Worm (Caenorhabditis elegans) whole organism, L4 larva: ENCODE results near the gene clc-1.

ENCODE experiments used
- F10B5.3 ChIP-seq: sonication (generic microtip); optimal IDR thresholded peaks from 2 replicates; lab custom pipeline; 2016; ENCODE audit warnings: mild to moderate bottlenecking, missing genetic modification characterization, missing compliant biosample characterization
- F37D6.2 ChIP-seq: sonication (generic microtip); optimal IDR thresholded peaks from 2 replicates; lab custom pipeline; 2016; ENCODE audit warnings: mild to moderate bottlenecking, missing genetic modification characterization, missing compliant biosample characterization
- F49E8.2 ChIP-seq: sonication (generic microtip); optimal IDR thresholded peaks from 2 replicates; lab custom pipeline; 2016; ENCODE audit warnings: missing compliant biosample characterization, mild to moderate bottlenecking, missing genetic modification characterization, borderline replicate concordance
- R02D3.7 ChIP-seq: fragments of 150-350 bp; sonication (generic microtip); optimal IDR thresholded peaks from 3 replicates; lab custom pipeline; 2014; ENCODE audit warnings: missing biosample characterization, missing genetic modification characterization
- T26A8.4 ChIP-seq: fragments of 200-800 bp; sonication (Bioruptor generic); IDR thresholded peaks from 2 replicates; pipeline ENCODE4 v1.3.6; 2022; ENCODE audit warnings: missing genetic modification characterization, missing compliant biosample characterization
- Y5F2A.4 ChIP-seq: fragments of 200-800 bp; sonication (Bioruptor generic); optimal IDR thresholded peaks from 2 replicates; lab custom pipeline; 2018; ENCODE audit warnings: mild to moderate bottlenecking, missing genetic modification characterization, missing compliant biosample characterization
- Y75B8A.6 ChIP-seq: fragments of 200-800 bp; sonication (Bioruptor generic); IDR thresholded peaks from 2 replicates; pipeline ENCODE4 v1.3.6; 2022; ENCODE audit warnings: missing genetic modification reagents, missing genetic modification characterization, missing compliant biosample characterization
- ZK337.2 ChIP-seq: fragments of 200-800 bp; sonication (Bioruptor generic); IDR thresholded peaks from 2 replicates; pipeline ENCODE4 v1.3.6; 2022; ENCODE audit warnings: missing genetic modification reagents, missing genetic modification characterization, missing compliant biosample characterization
- ZK546.5 ChIP-seq, 2 experiments: sonication (generic microtip); optimal IDR thresholded peaks; 2 replicates each; lab custom pipeline; 2017; ENCODE audit warnings: missing biosample characterization in 2 of 2, missing genetic modification characterization in 2 of 2
- aha-1 ChIP-seq: fragments of 150-350 bp; peaks from one replicate; lab custom pipeline; 2014; ENCODE audit warnings: missing biosample characterization, missing genetic modification characterization
- arid-1 ChIP-seq: fragments of 200-800 bp; sonication (Bioruptor generic); conservative IDR thresholded peaks from 2 replicates; pipeline ENCODE4 v1.3.6; 2022; ENCODE audit warnings: missing genetic modification reagents, missing genetic modification characterization, missing compliant biosample characterization
- attf-4 ChIP-seq: sonication (generic microtip); optimal IDR thresholded peaks from 3 replicates; lab custom pipeline; 2017; ENCODE audit warnings: missing biosample characterization, missing genetic modification characterization
- ceh-44 ChIP-seq: fragments of 200-800 bp; sonication (Bioruptor generic); IDR thresholded peaks from 2 replicates; pipeline ENCODE4 v1.3.6; 2022; ENCODE audit warnings: missing genetic modification reagents, missing genetic modification characterization, missing compliant biosample characterization
- ces-1 ChIP-seq: fragments of 150-350 bp; sonication (generic microtip); optimal IDR thresholded peaks from 4 replicates; lab custom pipeline; 2014; ENCODE audit warnings: missing biosample characterization, missing genetic modification reagents, missing genetic modification characterization
- ctbp-1 ChIP-seq: fragments of 200-800 bp; sonication (Bioruptor generic); IDR thresholded peaks from 2 replicates; pipeline ENCODE4 v1.3.6; 2022; ENCODE audit warnings: missing genetic modification reagents, missing genetic modification characterization, missing compliant biosample characterization
- daf-16 ChIP-seq, 3 experiments: sonication (generic microtip); optimal IDR thresholded peaks; 2 replicates each; lab custom pipeline; 2016 to 2017; ENCODE audit warnings: missing genetic modification characterization in 3 of 3, missing genetic modification reagents in 3 of 3, mild to moderate bottlenecking in 2 of 3, missing compliant biosample characterization in 2 of 3, missing biosample characterization in 1 of 3, moderate library complexity in 1 of 3
- dmd-6 ChIP-seq: fragments of 200-800 bp; sonication (Bioruptor generic); IDR thresholded peaks from 2 replicates; pipeline ENCODE4 v1.3.6; 2022; ENCODE audit warnings: missing genetic modification reagents, missing genetic modification characterization, missing compliant biosample characterization
- dve-1 ChIP-seq: sonication (generic microtip); optimal IDR thresholded peaks from 2 replicates; lab custom pipeline; 2017; ENCODE audit warnings: antibody characterized with exemption, mild to moderate bottlenecking, missing genetic modification characterization, missing compliant biosample characterization; ENCODE audit not compliant: insufficient read depth
- egl-27 ChIP-seq: sonication (generic microtip); optimal IDR thresholded peaks from 3 replicates; lab custom pipeline; 2017; ENCODE audit warnings: missing biosample characterization, missing genetic modification reagents, missing genetic modification characterization
- egl-43 ChIP-seq: fragments of 200-800 bp; sonication (Bioruptor generic); IDR thresholded peaks from 2 replicates; pipeline ENCODE4 v1.3.6; 2022; ENCODE audit warnings: missing genetic modification reagents, missing genetic modification characterization, missing compliant biosample characterization
- fkh-10 ChIP-seq: fragments of 150-350 bp; optimal IDR thresholded peaks from 2 replicates; lab custom pipeline; 2014; ENCODE audit warnings: missing biosample characterization, missing genetic modification reagents, missing genetic modification characterization
- hlh-30 ChIP-seq: sonication (generic microtip); optimal IDR thresholded peaks from 2 replicates; lab custom pipeline; 2017; ENCODE audit warnings: antibody characterized with exemption, mild to moderate bottlenecking, missing genetic modification characterization, missing compliant biosample characterization; ENCODE audit not compliant: insufficient read depth
- hmg-1.1 ChIP-seq: fragments of 200-800 bp; sonication (Bioruptor generic); IDR thresholded peaks from 2 replicates; pipeline ENCODE4 v1.3.6; 2022; ENCODE audit warnings: missing genetic modification reagents, missing genetic modification characterization, missing compliant biosample characterization
- jun-1 ChIP-seq: fragments of 150-350 bp; optimal IDR thresholded peaks from 2 replicates; lab custom pipeline; 2014; ENCODE audit warnings: missing biosample characterization, missing genetic modification reagents, missing genetic modification characterization
- lin-13 ChIP-seq: fragments of 150-350 bp; optimal IDR thresholded peaks from 2 replicates; lab custom pipeline; 2014; ENCODE audit warnings: missing biosample characterization, missing genetic modification reagents, missing genetic modification characterization
- lin-15B ChIP-seq: fragments of 150-350 bp; sonication (generic microtip); optimal IDR thresholded peaks from 3 replicates; lab custom pipeline; 2014; ENCODE audit warnings: missing biosample characterization, missing genetic modification characterization
- lin-29 ChIP-seq: fragments of 200-800 bp; sonication (Bioruptor generic); IDR thresholded peaks from 2 replicates; pipeline ENCODE4 v1.3.6; 2022; ENCODE audit warnings: missing genetic modification reagents, missing genetic modification characterization, missing compliant biosample characterization
- lin-38 ChIP-seq: fragments of 200-800 bp; sonication (Bioruptor generic); IDR thresholded peaks from 2 replicates; pipeline ENCODE4 v1.3.6; 2022; ENCODE audit warnings: missing genetic modification reagents, missing genetic modification characterization, missing compliant biosample characterization
- lin-39 ChIP-seq: fragments of 150-350 bp; optimal IDR thresholded peaks from 2 replicates; lab custom pipeline; 2014; ENCODE audit warnings: missing biosample characterization, missing genetic modification reagents, missing genetic modification characterization
- lsy-2 ChIP-seq, 2 experiments: fragments of 150-350 bp in 1 of 2; sonication (generic microtip) in 1 of 2; optimal IDR thresholded peaks; 2 replicates each; lab custom pipeline; 2014 to 2017; ENCODE audit warnings: missing biosample characterization in 2 of 2, missing genetic modification characterization in 2 of 2
- madf-5 ChIP-seq, 2 experiments: fragments of 200-800 bp; sonication (Bioruptor generic); IDR thresholded peaks; 2 replicates each; pipeline ENCODE4 v1.3.6; 2022; ENCODE audit warnings: missing compliant biosample characterization in 2 of 2, missing genetic modification characterization in 2 of 2
- mdl-1 ChIP-seq, 2 experiments: fragments of 150-350 bp in 1 of 2; sonication (generic microtip) in 1 of 2; optimal IDR thresholded peaks; 2 replicates each; lab custom pipeline; 2014 to 2017; ENCODE audit warnings: missing biosample characterization in 2 of 2, missing genetic modification characterization in 2 of 2
- mdt-29 ChIP-seq: fragments of 200-800 bp; sonication (Bioruptor generic); IDR thresholded peaks from 2 replicates; pipeline ENCODE4 v1.3.6; 2022; ENCODE audit warnings: missing genetic modification reagents, missing genetic modification characterization, missing compliant biosample characterization
- mep-1 ChIP-seq: fragments of 150-350 bp; sonication (generic microtip); optimal IDR thresholded peaks from 3 replicates; lab custom pipeline; 2014; ENCODE audit warnings: missing biosample characterization, missing genetic modification characterization
- mxl-3 ChIP-seq: fragments of 200-800 bp; sonication (Bioruptor generic); optimal IDR thresholded peaks from 2 replicates; lab custom pipeline; 2018; ENCODE audit warnings: mild to moderate bottlenecking, missing genetic modification characterization, missing compliant biosample characterization
- nhr-111 ChIP-seq: fragments of 200-800 bp; sonication (Bioruptor generic); optimal IDR thresholded peaks from 2 replicates; lab custom pipeline; 2018; ENCODE audit warnings: mild to moderate bottlenecking, missing genetic modification characterization, missing compliant biosample characterization
- nhr-28 ChIP-seq: fragments of 150-350 bp; optimal IDR thresholded peaks from 2 replicates; lab custom pipeline; 2014; ENCODE audit warnings: missing biosample characterization, missing genetic modification characterization
- nhr-6 ChIP-seq: fragments of 150-350 bp; optimal IDR thresholded peaks from 2 replicates; lab custom pipeline; 2014; ENCODE audit warnings: missing biosample characterization, missing genetic modification characterization
- pha-4 ChIP-seq, 2 experiments: fragments of 150-350 bp in 1 of 2; fragments of 200-800 bp in 1 of 2; sonication (Bioruptor generic) in 1 of 2; IDR thresholded peaks in 1 of 2; optimal IDR thresholded peaks in 1 of 2; 2 replicates each; pipeline versions ENCODE4 v1.3.6 to Lab custom; 2014 to 2022; ENCODE audit warnings: missing genetic modification characterization in 2 of 2, missing genetic modification reagents in 2 of 2, missing biosample characterization in 1 of 2, missing compliant biosample characterization in 1 of 2
- pqm-1 ChIP-seq: sonication (generic microtip); optimal IDR thresholded peaks from 2 replicates; lab custom pipeline; 2017; ENCODE audit warnings: missing biosample characterization, missing genetic modification characterization
- saeg-2 ChIP-seq: fragments of 200-800 bp; sonication (Bioruptor generic); IDR thresholded peaks from 2 replicates; pipeline ENCODE4 v1.3.6; 2022; ENCODE audit warnings: missing genetic modification reagents, missing genetic modification characterization, missing compliant biosample characterization
- set-16 ChIP-seq: fragments of 200-800 bp; sonication (Bioruptor generic); IDR thresholded peaks from 2 replicates; pipeline ENCODE4 v1.3.6; 2022; ENCODE audit warnings: missing genetic modification reagents, missing genetic modification characterization, missing compliant biosample characterization
- snpc-4 ChIP-seq: fragments of 150-350 bp; optimal IDR thresholded peaks from 2 replicates; lab custom pipeline; 2014; ENCODE audit warnings: missing biosample characterization, missing genetic modification characterization
- tra-1 ChIP-seq: fragments of 200-800 bp; sonication (Bioruptor generic); IDR thresholded peaks from 2 replicates; pipeline ENCODE4 v1.3.6; 2022; ENCODE audit warnings: missing genetic modification reagents, missing genetic modification characterization, missing compliant biosample characterization
- unc-130 ChIP-seq: sonication (generic microtip); optimal IDR thresholded peaks from 2 replicates; lab custom pipeline; 2016; ENCODE audit warnings: missing genetic modification reagents, missing genetic modification characterization, missing compliant biosample characterization
- vab-7 ChIP-seq: fragments of 200-800 bp; sonication (Bioruptor generic); IDR thresholded peaks from 2 replicates; pipeline ENCODE4 v1.3.6; 2022; ENCODE audit warnings: missing genetic modification reagents, missing genetic modification characterization, missing compliant biosample characterization
- zag-1 ChIP-seq: fragments of 150-350 bp; optimal IDR thresholded peaks from 2 replicates; lab custom pipeline; 2014; ENCODE audit warnings: missing biosample characterization, missing genetic modification characterization
- zfp-3 ChIP-seq: fragments of 200-800 bp; sonication (Bioruptor generic); conservative IDR thresholded peaks from 2 replicates; pipeline ENCODE4 v1.3.6; 2022; ENCODE audit warnings: missing genetic modification reagents, missing genetic modification characterization, missing compliant biosample characterization
- zip-11 ChIP-seq: fragments of 200-800 bp; sonication (Bioruptor generic); IDR thresholded peaks from 2 replicates; pipeline ENCODE4 v1.3.6; 2022; ENCODE audit warnings: missing genetic modification characterization, missing compliant biosample characterization
- zip-2 ChIP-seq: fragments of 150-350 bp; optimal IDR thresholded peaks from 2 replicates; lab custom pipeline; 2014; ENCODE audit warnings: missing biosample characterization, missing genetic modification characterization
- ztf-11 ChIP-seq: fragments of 150-350 bp; optimal IDR thresholded peaks from 2 replicates; lab custom pipeline; 2014; ENCODE audit warnings: missing biosample characterization, missing genetic modification characterization

clc-1 gene

ce11 chrX:11047183-11047582 lies at the start of gene clc-1 (continued):
- no peak for TF ChIP-seq nhr-111 (GFP tag; lab: Kevin White, UChicago)
- TF ChIP-seq pha-4 (GFP tag; IDR thresholded peaks at IDR 0.05; lab: Robert Waterston, UW), result no peak
- no peak for TF ChIP-seq pha-4 (tag; optimal IDR thresholded peaks at IDR 0.05; lab: Kevin White, UChicago)
- no peak for TF ChIP-seq T26A8.4 (GFP tag; lab: Robert Waterston, UW)
- no peak for TF ChIP-seq ztf-11 (tag; lab: Kevin White, UChicago)
- no peak for TF ChIP-seq F49E8.2 (tag; lab: Kevin White, UChicago)
- TF ChIP-seq lin-13 (GFP tag; lab: Kevin White, UChicago), result no peak
- no peak for TF ChIP-seq jun-1 (tag; lab: Kevin White, UChicago)
- no peak for TF ChIP-seq set-16 (GFP tag; lab: Robert Waterston, UW)
- no peak for TF ChIP-seq unc-130 (GFP tag; lab: Kevin White, UChicago)
- TF ChIP-seq snpc-4 (tag; lab: Kevin White, UChicago), result no peak
- peak; percentile 97 for TF ChIP-seq pqm-1
- no peak for TF ChIP-seq aha-1 (tag; lab: Kevin White, UChicago)
- no peak for TF ChIP-seq ZK337.2 (GFP tag; lab: Robert Waterston, UW)
- TF ChIP-seq mep-1 (tag; lab: Kevin White, UChicago), result peak; percentile 12
- no peak for TF ChIP-seq lin-29 (GFP tag; lab: Robert Waterston, UW)
- TF ChIP-seq zag-1 (tag; lab: Kevin White, UChicago), result no peak
- no peak for TF ChIP-seq attf-4
- TF ChIP-seq zfp-3 (GFP tag; lab: Robert Waterston, UW), result no peak
- TF ChIP-seq egl-27 (tag; lab: Kevin White, UChicago), result no peak
- TF ChIP-seq F10B5.3, result no peak
- no peak for TF ChIP-seq saeg-2 (GFP tag; lab: Robert Waterston, UW)
- TF ChIP-seq Y75B8A.6, result no peak
- TF ChIP-seq nhr-6 (tag; lab: Kevin White, UChicago), result no peak
- TF ChIP-seq ZK546.5 (tag; optimal IDR thresholded peaks at IDR 0.05; lab: Kevin White, UChicago), result no peak
- TF ChIP-seq tra-1 (GFP tag; lab: Robert Waterston, UW), result peak; percentile 73; the same call in 1 of the 2 replicates
- TF ChIP-seq mxl-3 (GFP tag; lab: Kevin White, UChicago), result no peak
- no peak for TF ChIP-seq fkh-10 (GFP tag; lab: Kevin White, UChicago)
- TF ChIP-seq madf-5 (GFP tag; IDR thresholded peaks at IDR 0.05; lab: Robert Waterston, UW), result no peak
- TF ChIP-seq mdl-1 (tag; optimal IDR thresholded peaks at IDR 0.05; lab: Kevin White, UChicago), result no peak
- no peak for TF ChIP-seq vab-7 (GFP tag; lab: Robert Waterston, UW)
- peak; percentile 79 for TF ChIP-seq dve-1
- TF ChIP-seq egl-43, result no peak
- TF ChIP-seq ctbp-1 (GFP tag; lab: Robert Waterston, UW), result no peak
- peak in 1 of 2 experiments; percentile 37 for TF ChIP-seq daf-16 (GFP tag; optimal IDR thresholded peaks at IDR 0.05; lab: Kevin White, UChicago)
- TF ChIP-seq daf-16 (tag; optimal IDR thresholded peaks at IDR 0.05; lab: Kevin White, UChicago), result peak; percentile 87
- no peak for TF ChIP-seq lin-15B (tag; lab: Kevin White, UChicago)
- TF ChIP-seq lsy-2 (tag; optimal IDR thresholded peaks at IDR 0.05; lab: Kevin White, UChicago), result no peak
- TF ChIP-seq ceh-44 (GFP tag; lab: Robert Waterston, UW), result no peak
- TF ChIP-seq mdt-29, result no peak
- peak; percentile 1 for TF ChIP-seq hlh-30 (tag; lab: Kevin White, UChicago)
- TF ChIP-seq ces-1 (GFP tag; lab: Kevin White, UChicago), result no peak
- no peak for TF ChIP-seq lin-39 (tag; lab: Kevin White, UChicago)
- TF ChIP-seq hmg-1.1 (GFP tag; lab: Robert Waterston, UW), result no peak
- no peak for TF ChIP-seq Y5F2A.4
- TF ChIP-seq lin-38 (GFP tag; lab: Robert Waterston, UW), result no peak
- no peak for TF ChIP-seq zip-11 (GFP tag; lab: Robert Waterston, UW)
- no peak for TF ChIP-seq zip-2 (tag; lab: Kevin White, UChicago)
- peak; percentile 93 for TF ChIP-seq dmd-6 (GFP tag; lab: Robert Waterston, UW)
- peak; percentile 82 for TF ChIP-seq nhr-28 (tag; lab: Kevin White, UChicago)
- TF ChIP-seq F37D6.2 (tag; lab: Kevin White, UChicago), result no peak
- no peak for TF ChIP-seq arid-1 (GFP tag; lab: Robert Waterston, UW)
- TF ChIP-seq R02D3.7 (tag; lab: Kevin White, UChicago), result no peak
